Fruit fly (Drosophila melanogaster) whole organism, embryonic: ENCODE measurements around the gene CG18808.

ENCODE experiments used
- Atf3 ChIP-seq: fragments of 200-800 bp; sonication (Bioruptor generic); optimal IDR thresholded peaks from 3 replicates; lab custom pipeline; 2016; ENCODE audit warnings: missing biosample characterization, missing genetic modification characterization
- Blimp-1 ChIP-seq: fragments of 200-800 bp; sonication (Bioruptor generic); optimal IDR thresholded peaks from 3 replicates; lab custom pipeline; 2018; ENCODE audit warnings: missing biosample characterization, missing genetic modification characterization, mild to moderate bottlenecking, moderate library complexity, missing genetic modification reagents
- CG12219 ChIP-seq: fragments of 200-800 bp; sonication (Bioruptor generic); optimal IDR thresholded peaks from 3 replicates; lab custom pipeline; 2018; ENCODE audit warnings: missing biosample characterization, mild to moderate bottlenecking, missing genetic modification characterization
- CG1233 ChIP-seq: fragments of 200-800 bp; sonication (Bioruptor generic); optimal IDR thresholded peaks from 4 replicates; lab custom pipeline; 2018; ENCODE audit warnings: missing biosample characterization, mild to moderate bottlenecking, missing genetic modification characterization
- CG14965 ChIP-seq: fragments of 200-800 bp; sonication (Bioruptor generic); optimal IDR thresholded peaks from 2 replicates; lab custom pipeline; 2016; ENCODE audit warnings: missing biosample characterization, missing genetic modification characterization, borderline replicate concordance
- CG15073 ChIP-seq: fragments of 200-800 bp; sonication (Bioruptor generic); optimal IDR thresholded peaks from 2 replicates; lab custom pipeline; 2016; ENCODE audit warnings: missing biosample characterization, missing genetic modification characterization
- CG15696 ChIP-seq: fragments of 200-800 bp; sonication (Bioruptor generic); optimal IDR thresholded peaks from 2 replicates; lab custom pipeline; 2019; ENCODE audit warnings: missing biosample characterization, mild to moderate bottlenecking, missing genetic modification characterization, moderate library complexity
- CG17829 ChIP-seq: fragments of 200-800 bp; optimal IDR thresholded peaks from 2 replicates; lab custom pipeline; 2019; ENCODE audit warnings: missing biosample characterization, mild to moderate bottlenecking, missing genetic modification characterization, moderate library complexity
- CG32772 ChIP-seq: fragments of 200-800 bp; sonication (Bioruptor generic); IDR thresholded peaks from 2 replicates; pipeline ENCODE4 v1.3.6; 2022; ENCODE audit warnings: missing biosample characterization, missing genetic modification characterization
- CG33557 ChIP-seq: fragments of 200-800 bp; sonication (Bioruptor generic); optimal IDR thresholded peaks from 2 replicates; lab custom pipeline; 2019; ENCODE audit warnings: missing biosample characterization, mild to moderate bottlenecking, missing genetic modification characterization, moderate library complexity
- CG4707 ChIP-seq: fragments of 200-800 bp; sonication (Bioruptor generic); optimal IDR thresholded peaks from 2 replicates; lab custom pipeline; 2018; ENCODE audit warnings: missing biosample characterization, mild to moderate bottlenecking, missing genetic modification characterization, moderate library complexity
- CG7928 ChIP-seq: fragments of 200-800 bp; sonication (Bioruptor generic); optimal IDR thresholded peaks from 2 replicates; lab custom pipeline; 2017; ENCODE audit warnings: missing biosample characterization, mild to moderate bottlenecking, missing genetic modification characterization
- CG8281 ChIP-seq: fragments of 200-800 bp; sonication (Bioruptor generic); optimal IDR thresholded peaks from 2 replicates; lab custom pipeline; 2018; ENCODE audit warnings: missing biosample characterization, mild to moderate bottlenecking, missing genetic modification characterization, moderate library complexity
- CG9876 ChIP-seq: fragments of 200-800 bp; sonication (Bioruptor generic); optimal IDR thresholded peaks from 2 replicates; lab custom pipeline; 2016; ENCODE audit warnings: missing biosample characterization, missing genetic modification characterization
- D ChIP-seq, 2 experiments: fragments of 200-800 bp in 1 of 2; fragments of >200 bp in 1 of 2; sonication (Bioruptor generic) in 1 of 2; optimal IDR thresholded peaks; 2 replicates in 1 of 2; 3 replicates in 1 of 2; lab custom pipeline; 2017; ENCODE audit warnings: mild to moderate bottlenecking in 1 of 2, missing biosample characterization in 1 of 2, missing genetic modification characterization in 1 of 2, missing genetic modification reagents in 1 of 2
- Doc2 ChIP-seq: fragments of 200-800 bp; sonication (Bioruptor generic); IDR thresholded peaks from 2 replicates; pipeline ENCODE4 v1.3.6; 2022; ENCODE audit warnings: missing biosample characterization, missing genetic modification characterization
- Doc3 ChIP-seq: fragments of 200-800 bp; sonication (Bioruptor generic); IDR thresholded peaks from 3 replicates; pipeline ENCODE4 v1.3.6; 2022; ENCODE audit warnings: missing biosample characterization, missing genetic modification characterization; ENCODE audit not compliant: partially characterized antibody
- E2f2 ChIP-seq: fragments of 200-800 bp; sonication (Bioruptor generic); IDR thresholded peaks from 2 replicates; pipeline ENCODE4 v1.3.6; 2022; ENCODE audit warnings: missing biosample characterization, missing genetic modification characterization
- HLH4C ChIP-seq: fragments of 200-800 bp; sonication (Bioruptor generic); IDR thresholded peaks from 3 replicates; pipeline ENCODE4 v1.3.6; 2022; ENCODE audit warnings: missing biosample characterization, missing genetic modification characterization; ENCODE audit not compliant: partially characterized antibody
- HmgZ ChIP-seq: fragments of 200-800 bp; sonication (Bioruptor generic); optimal IDR thresholded peaks from 2 replicates; lab custom pipeline; 2018; ENCODE audit warnings: missing biosample characterization, mild to moderate bottlenecking, missing genetic modification characterization
- Hmr ChIP-seq: fragments of 200-800 bp; sonication (Bioruptor generic); optimal IDR thresholded peaks from 3 replicates; lab custom pipeline; 2017; ENCODE audit warnings: mild to moderate bottlenecking, missing biosample characterization, missing genetic modification reagents, missing genetic modification characterization
- Jarid2 ChIP-seq: fragments of 200-800 bp; sonication (Bioruptor generic); optimal IDR thresholded peaks from 3 replicates; lab custom pipeline; 2017; ENCODE audit warnings: mild to moderate bottlenecking, missing biosample characterization, missing genetic modification reagents, missing genetic modification characterization
- NC2α ChIP-seq: fragments of 200-800 bp; sonication (Bioruptor generic); optimal IDR thresholded peaks from 2 replicates; lab custom pipeline; 2016; ENCODE audit warnings: missing biosample characterization, missing genetic modification characterization
- NFAT ChIP-seq: fragments of 200-800 bp; sonication (Bioruptor generic); IDR thresholded peaks from 2 replicates; pipeline ENCODE4 v1.3.6; 2022; ENCODE audit warnings: missing biosample characterization, missing genetic modification characterization
- Nf-YC ChIP-seq: fragments of 200-800 bp; optimal IDR thresholded peaks from 3 replicates; lab custom pipeline; 2019; ENCODE audit warnings: missing biosample characterization, mild to moderate bottlenecking, missing genetic modification characterization, moderate library complexity
- Pdp1 ChIP-seq, 2 experiments: fragments of 200-800 bp; sonication (Bioruptor generic); optimal IDR thresholded peaks; 3 replicates each; lab custom pipeline; 2016; ENCODE audit warnings: missing biosample characterization in 2 of 2, missing genetic modification characterization in 2 of 2, mild to moderate bottlenecking in 1 of 2, moderate library complexity in 1 of 2
- Side ChIP-seq: fragments of 200-800 bp; sonication (Bioruptor generic); optimal IDR thresholded peaks from 2 replicates; lab custom pipeline; 2016; ENCODE audit warnings: missing biosample characterization, missing genetic modification characterization
- Sin3A ChIP-seq: fragments of >200 bp; optimal IDR thresholded peaks from 2 replicates; lab custom pipeline; 2018
- Sox102F ChIP-seq: fragments of 200-800 bp; sonication (Bioruptor generic); optimal IDR thresholded peaks from 2 replicates; lab custom pipeline; 2018; ENCODE audit warnings: missing biosample characterization, mild to moderate bottlenecking, missing genetic modification characterization, moderate library complexity
- YL-1 ChIP-seq: fragments of 200-800 bp; sonication (Bioruptor generic); optimal IDR thresholded peaks from 3 replicates; lab custom pipeline; 2017; ENCODE audit warnings: missing biosample characterization, mild to moderate bottlenecking, missing genetic modification characterization
- al ChIP-seq: fragments of 200-800 bp; sonication (Bioruptor generic); IDR thresholded peaks from 2 replicates; pipeline ENCODE4 v1.3.6; 2022; ENCODE audit warnings: missing biosample characterization, missing genetic modification characterization
- bbx ChIP-seq: fragments of 200-800 bp; sonication (Bioruptor generic); IDR thresholded peaks from 2 replicates; pipeline ENCODE4 v1.3.6; 2022; ENCODE audit warnings: missing biosample characterization, missing genetic modification characterization; ENCODE audit not compliant: partially characterized antibody
- btn ChIP-seq: fragments of 200-800 bp; sonication (Bioruptor generic); optimal IDR thresholded peaks from 2 replicates; lab custom pipeline; 2016; ENCODE audit warnings: missing biosample characterization, missing genetic modification characterization
- cg ChIP-seq: fragments of 200-800 bp; sonication (Bioruptor generic); optimal IDR thresholded peaks from 3 replicates; lab custom pipeline; 2019; ENCODE audit warnings: missing biosample characterization, mild to moderate bottlenecking, missing genetic modification characterization, moderate library complexity
- gro ChIP-seq: fragments of 200-800 bp; sonication (Bioruptor generic); optimal IDR thresholded peaks from 2 replicates; lab custom pipeline; 2016; ENCODE audit warnings: missing biosample characterization, missing genetic modification characterization
- hbn ChIP-seq: fragments of 200-800 bp; sonication (Bioruptor generic); IDR thresholded peaks from 2 replicates; pipeline ENCODE4 v1.3.6; 2022; ENCODE audit warnings: missing biosample characterization, missing genetic modification characterization; ENCODE audit not compliant: partially characterized antibody
- jumu ChIP-seq: fragments of 200-800 bp; sonication (Bioruptor generic); optimal IDR thresholded peaks from 3 replicates; lab custom pipeline; 2016; ENCODE audit warnings: missing biosample characterization, missing genetic modification characterization
- klu ChIP-seq: fragments of 200-800 bp; sonication (Bioruptor generic); IDR thresholded peaks from 2 replicates; pipeline ENCODE4 v1.3.6; 2022; ENCODE audit warnings: missing biosample characterization, missing genetic modification characterization
- lilli ChIP-seq: fragments of 200-800 bp; sonication (Bioruptor generic); optimal IDR thresholded peaks from 3 replicates; lab custom pipeline; 2016; ENCODE audit warnings: missing biosample characterization, missing genetic modification characterization
- nau ChIP-seq: fragments of 200-800 bp; sonication (Bioruptor generic); optimal IDR thresholded peaks from 3 replicates; lab custom pipeline; 2017; ENCODE audit warnings: missing biosample characterization, mild to moderate bottlenecking, missing genetic modification characterization, missing genetic modification reagents
- nerfin-2 ChIP-seq: fragments of 200-800 bp; sonication (Bioruptor generic); IDR thresholded peaks from 2 replicates; pipeline ENCODE4 v1.3.6; 2022; ENCODE audit warnings: missing biosample characterization, missing genetic modification characterization; ENCODE audit not compliant: partially characterized antibody
- oc ChIP-seq: fragments of 200-800 bp; sonication (Bioruptor generic); optimal IDR thresholded peaks from 2 replicates; lab custom pipeline; 2018; ENCODE audit warnings: missing biosample characterization, mild to moderate bottlenecking, missing genetic modification characterization, moderate library complexity
- pb ChIP-seq: fragments of 200-800 bp; sonication (Bioruptor generic); optimal IDR thresholded peaks from 3 replicates; lab custom pipeline; 2016; ENCODE audit warnings: missing biosample characterization, missing genetic modification characterization
- ro ChIP-seq: fragments of 200-800 bp; sonication (Bioruptor generic); IDR thresholded peaks from 2 replicates; pipeline ENCODE4 v1.3.6; 2022; ENCODE audit warnings: missing biosample characterization, missing genetic modification characterization
- sens-2 ChIP-seq: fragments of 200-800 bp; sonication (Bioruptor generic); IDR thresholded peaks from 2 replicates; pipeline ENCODE4 v1.3.6; 2022; ENCODE audit warnings: missing biosample characterization, missing genetic modification characterization
- tio ChIP-seq: fragments of 200-800 bp; sonication (Bioruptor generic); optimal IDR thresholded peaks from 2 replicates; lab custom pipeline; 2017; ENCODE audit warnings: missing biosample characterization, missing genetic modification characterization, inconsistent platforms
- toy ChIP-seq: fragments of 200-800 bp; sonication (Bioruptor generic); IDR thresholded peaks from 2 replicates; pipeline ENCODE4 v1.3.6; 2022; ENCODE audit warnings: missing biosample characterization, missing genetic modification characterization
- z ChIP-seq: fragments of 200-800 bp; sonication (Bioruptor generic); IDR thresholded peaks from 3 replicates; pipeline ENCODE4 v1.3.6; 2022; ENCODE audit warnings: missing biosample characterization, missing genetic modification characterization

Gene CG18808

DNA sequence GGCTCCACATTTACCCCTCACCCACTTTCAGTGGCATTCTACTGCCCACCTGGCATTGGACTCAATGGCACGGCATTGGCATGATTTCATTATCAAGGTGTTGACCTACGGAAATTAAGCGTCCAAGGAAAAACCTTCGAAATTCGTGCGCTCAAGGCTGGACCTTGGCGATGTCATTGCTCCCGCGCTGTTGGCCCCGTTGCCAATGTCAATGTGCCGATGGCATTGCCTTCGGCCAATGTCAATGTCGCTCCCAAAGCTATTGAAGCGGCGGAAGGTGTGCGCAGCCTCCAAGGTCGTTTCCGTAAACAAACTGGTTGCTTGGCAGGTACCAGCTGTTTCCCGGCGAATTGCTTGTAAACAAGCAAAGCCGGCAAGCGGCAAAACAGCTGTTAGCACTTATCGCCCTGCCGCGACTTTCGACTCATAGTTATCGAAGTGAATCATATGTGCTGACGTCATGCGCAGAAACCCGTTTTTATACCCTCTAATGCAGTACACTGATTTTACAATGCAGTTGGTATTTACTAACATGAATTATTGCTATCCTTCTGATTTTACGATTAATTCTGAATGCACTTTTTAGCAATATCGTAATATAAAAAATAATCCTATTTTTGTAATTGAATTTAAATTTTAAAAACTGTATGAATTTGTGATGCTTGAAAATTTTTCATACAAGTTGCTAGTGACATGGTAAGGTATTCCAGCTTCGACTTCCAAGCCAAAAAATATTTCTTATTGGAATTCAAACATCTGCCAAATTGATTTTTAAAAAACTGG, 17.3 kb upstream of the CG18808 start (continued):
- peak; percentile 96 for TF ChIP-seq klu (GFP tag; lab: Robert Waterston, UW)
- no peak for TF ChIP-seq D (optimal IDR thresholded peaks at IDR 0.05; lab: Kevin White, UChicago)
- peak; percentile 93 for TF ChIP-seq D (GFP tag; optimal IDR thresholded peaks at IDR 0.05; lab: Kevin White, UChicago)
- peak; percentile 80 for TF ChIP-seq CG8281 (tag; lab: Kevin White, UChicago)
- TF ChIP-seq tio (GFP tag; lab: Kevin White, UChicago), result peak; percentile 95
- TF ChIP-seq CG7928 (GFP tag; lab: Kevin White, UChicago), result peak; percentile 70
- TF ChIP-seq CG33557 (GFP tag; lab: Kevin White, UChicago), result peak; percentile 76
- peak; percentile 97 for TF ChIP-seq lilli (GFP tag; lab: Kevin White, UChicago)
- TF ChIP-seq pb (GFP tag; lab: Kevin White, UChicago), result peak; percentile 69
- peak; percentile 75 for TF ChIP-seq CG4707 (GFP tag; lab: Kevin White, UChicago)
- TF ChIP-seq oc, result peak; percentile 95
- TF ChIP-seq CG14965 (GFP tag; lab: Kevin White, UChicago), result peak; percentile 33
- TF ChIP-seq Side (GFP tag; lab: Kevin White, UChicago), result peak; percentile 78
- TF ChIP-seq CG32772 (GFP tag; lab: Robert Waterston, UW), result peak; percentile 95
- TF ChIP-seq Doc2 (GFP tag; lab: Robert Waterston, UW), result peak; percentile 77
- peak; percentile 92 for TF ChIP-seq toy
- peak; percentile 58; the same call in 1 of the 2 replicates for TF ChIP-seq hbn (GFP tag; lab: Robert Waterston, UW)
- TF ChIP-seq Blimp-1, result peak; percentile 93
- TF ChIP-seq HLH4C (GFP tag; lab: Robert Waterston, UW), result peak; percentile 32; the same call in 1 of the 3 replicates
- TF ChIP-seq HmgZ (tag; lab: Kevin White, UChicago), result peak; percentile 95
- TF ChIP-seq NC2α (GFP tag; lab: Kevin White, UChicago), result peak; percentile 72
- peak; percentile 71 for TF ChIP-seq Jarid2 (GFP tag; lab: Kevin White, UChicago)
- TF ChIP-seq YL-1, result peak; percentile 87
- TF ChIP-seq nerfin-2 (GFP tag; lab: Robert Waterston, UW), result no peak
- TF ChIP-seq sens-2, result peak; percentile 91
- TF ChIP-seq CG15073, result peak; percentile 74
- TF ChIP-seq CG12219 (GFP tag; lab: Kevin White, UChicago), result peak; percentile 95
- no peak for TF ChIP-seq Sin3A
- no peak for TF ChIP-seq gro
- no peak for TF ChIP-seq z (GFP tag; lab: Robert Waterston, UW)
- peak; percentile 61; the same call in 2 of the 3 replicates for TF ChIP-seq Doc3 (GFP tag; lab: Robert Waterston, UW)
- peak; percentile 94 for TF ChIP-seq ro (GFP tag; lab: Robert Waterston, UW)
- TF ChIP-seq nau (GFP tag; lab: Kevin White, UChicago), result no peak
- peak; percentile 90 for TF ChIP-seq CG15696 (tag; lab: Kevin White, UChicago)
- peak; percentile 88 for TF ChIP-seq Atf3 (GFP tag; lab: Kevin White, UChicago)
- TF ChIP-seq Hmr, result peak; percentile 95
- peak; percentile 97 for TF ChIP-seq al (GFP tag; lab: Robert Waterston, UW)
- no peak for TF ChIP-seq cg (GFP tag; lab: Kevin White, UChicago)
- peak; percentile 96 for TF ChIP-seq CG17829 (tag; lab: Kevin White, UChicago)
- TF ChIP-seq jumu (GFP tag; lab: Kevin White, UChicago), result peak; percentile 82
- peak; percentile 84 for TF ChIP-seq E2f2 (GFP tag; lab: Robert Waterston, UW)
- peak; percentile 89 for TF ChIP-seq CG1233 (GFP tag; lab: Kevin White, UChicago)
- peak; percentile 96 for TF ChIP-seq NFAT (GFP tag; lab: Robert Waterston, UW)
- TF ChIP-seq bbx, result peak; percentile 58; the same call in 1 of the 2 replicates
- TF ChIP-seq CG9876 (GFP tag; lab: Kevin White, UChicago), result peak; percentile 28
- TF ChIP-seq Sox102F, result peak; percentile 95
- peak in 1 of 2 experiments; percentile 91 for TF ChIP-seq Pdp1 (GFP tag; optimal IDR thresholded peaks at IDR 0.05; lab: Kevin White, UChicago)
- peak; percentile 77 for TF ChIP-seq Nf-YC (tag; lab: Kevin White, UChicago)
- TF ChIP-seq btn (GFP tag; lab: Kevin White, UChicago), result peak; percentile 75
